Worm (Caenorhabditis elegans) whole organism, mixed stage, embryonic: ENCODE measurements around the gene C01G12.7.

Experiments used
- M03D4.4 ChIP-seq: sonication (generic microtip); optimal IDR thresholded peaks from 2 replicates; lab custom pipeline; 2017; ENCODE audit warnings: mild to moderate bottlenecking, missing genetic modification characterization, missing compliant biosample characterization
- bed-3 ChIP-seq: fragments of 200-800 bp; sonication (Bioruptor generic); optimal IDR thresholded peaks from 3 replicates; lab custom pipeline; 2018; ENCODE audit warnings: mild to moderate bottlenecking, missing genetic modification characterization, moderate library complexity, missing compliant biosample characterization
- blmp-1 ChIP-seq: fragments of 150-350 bp; optimal IDR thresholded peaks from 2 replicates; lab custom pipeline; 2014; ENCODE audit warnings: missing biosample characterization, missing genetic modification characterization
- ceh-39 ChIP-seq: fragments of 150-350 bp; optimal IDR thresholded peaks from 2 replicates; lab custom pipeline; 2014; ENCODE audit warnings: missing biosample characterization, missing genetic modification characterization
- ceh-43 ChIP-seq: fragments of 200-800 bp; sonication (Bioruptor generic); optimal IDR thresholded peaks from 2 replicates; lab custom pipeline; 2018; ENCODE audit warnings: mild to moderate bottlenecking, missing genetic modification characterization, moderate library complexity, missing compliant biosample characterization
- ceh-83 ChIP-seq: fragments of 200-800 bp; sonication (Bioruptor generic); optimal IDR thresholded peaks from 2 replicates; lab custom pipeline; 2018; ENCODE audit warnings: mild to moderate bottlenecking, missing genetic modification characterization, missing compliant biosample characterization
- ces-1 ChIP-seq: fragments of 150-350 bp; optimal IDR thresholded peaks from 2 replicates; lab custom pipeline; 2014; ENCODE audit warnings: missing biosample characterization, missing genetic modification reagents, missing genetic modification characterization
- cnd-1 ChIP-seq: fragments of 200-800 bp; sonication (Bioruptor generic); optimal IDR thresholded peaks from 2 replicates; lab custom pipeline; 2018; ENCODE audit warnings: mild to moderate bottlenecking, missing genetic modification characterization, missing compliant biosample characterization
- drap-1 ChIP-seq: fragments of 200-800 bp; sonication (Bioruptor generic); optimal IDR thresholded peaks from 3 replicates; lab custom pipeline; 2018; ENCODE audit warnings: mild to moderate bottlenecking, missing genetic modification characterization, missing compliant biosample characterization
- elt-1 ChIP-seq: sonication (generic microtip); optimal IDR thresholded peaks from 2 replicates; lab custom pipeline; 2017; ENCODE audit warnings: missing genetic modification characterization, mild to moderate bottlenecking, missing compliant biosample characterization, antibody characterized with exemption, moderate library complexity, borderline replicate concordance; ENCODE audit not compliant: insufficient read depth
- elt-3 ChIP-seq: fragments of 150-350 bp; optimal IDR thresholded peaks from 2 replicates; lab custom pipeline; 2014; ENCODE audit warnings: missing biosample characterization, missing genetic modification characterization
- flh-1 ChIP-seq: fragments of 200-800 bp; sonication (Bioruptor generic); optimal IDR thresholded peaks from 2 replicates; lab custom pipeline; 2018; ENCODE audit warnings: mild to moderate bottlenecking, missing genetic modification characterization, moderate library complexity, missing compliant biosample characterization
- ham-2 ChIP-seq: fragments of 200-800 bp; sonication (Bioruptor generic); optimal IDR thresholded peaks from 2 replicates; lab custom pipeline; 2018; ENCODE audit warnings: mild to moderate bottlenecking, missing genetic modification characterization, missing compliant biosample characterization
- hlh-1 ChIP-seq: fragments of 150-350 bp; optimal IDR thresholded peaks from 2 replicates; lab custom pipeline; 2014; ENCODE audit warnings: missing biosample characterization, missing genetic modification reagents, missing genetic modification characterization
- lin-13 ChIP-seq: fragments of 150-350 bp; optimal IDR thresholded peaks from 2 replicates; lab custom pipeline; 2014; ENCODE audit warnings: missing biosample characterization, missing genetic modification characterization
- lsy-2 ChIP-seq: fragments of 150-350 bp; optimal IDR thresholded peaks from 2 replicates; lab custom pipeline; 2014; ENCODE audit warnings: missing biosample characterization, missing genetic modification characterization
- mab-5 ChIP-seq: fragments of 150-350 bp; optimal IDR thresholded peaks from 2 replicates; lab custom pipeline; 2014; ENCODE audit warnings: missing biosample characterization, missing genetic modification characterization
- mep-1 ChIP-seq: fragments of 150-350 bp; optimal IDR thresholded peaks from 2 replicates; lab custom pipeline; 2017; ENCODE audit warnings: missing biosample characterization, missing genetic modification reagents, missing genetic modification characterization, inconsistent platforms
- mls-2 ChIP-seq: sonication (generic microtip); optimal IDR thresholded peaks from 2 replicates; lab custom pipeline; 2016; ENCODE audit warnings: mild to moderate bottlenecking, missing genetic modification characterization, moderate library complexity, missing compliant biosample characterization
- nhr-12 ChIP-seq: fragments of 150-350 bp; optimal IDR thresholded peaks from 2 replicates; lab custom pipeline; 2014; ENCODE audit warnings: missing biosample characterization, missing genetic modification characterization
- nhr-237 ChIP-seq: fragments of 150-350 bp; optimal IDR thresholded peaks from 2 replicates; lab custom pipeline; 2014; ENCODE audit warnings: missing biosample characterization, missing genetic modification characterization
- nhr-76 ChIP-seq: sonication (generic microtip); optimal IDR thresholded peaks from 2 replicates; lab custom pipeline; 2017; ENCODE audit warnings: missing biosample characterization, missing genetic modification characterization
- sem-2 ChIP-seq: fragments of 200-800 bp; sonication (Bioruptor generic); optimal IDR thresholded peaks from 2 replicates; lab custom pipeline; 2018; ENCODE audit warnings: mild to moderate bottlenecking, missing genetic modification characterization, missing compliant biosample characterization
- sptf-1 ChIP-seq: sonication (generic microtip); optimal IDR thresholded peaks from 2 replicates; lab custom pipeline; 2017; ENCODE audit warnings: mild to moderate bottlenecking, missing genetic modification characterization, moderate library complexity, missing compliant biosample characterization
- unc-120 ChIP-seq: sonication (generic microtip); optimal IDR thresholded peaks from 2 replicates; lab custom pipeline; 2017; ENCODE audit warnings: missing genetic modification characterization, missing compliant biosample characterization; ENCODE audit not compliant: poor library complexity, severe bottlenecking
- unc-39 ChIP-seq: fragments of 150-350 bp; optimal IDR thresholded peaks from 2 replicates; lab custom pipeline; 2014; ENCODE audit warnings: missing biosample characterization, missing genetic modification characterization
- unc-62 ChIP-seq: fragments of 150-350 bp; optimal IDR thresholded peaks from 2 replicates; lab custom pipeline; 2014; ENCODE audit warnings: missing biosample characterization, missing genetic modification reagents, missing genetic modification characterization
- zip-8 ChIP-seq: fragments of 150-350 bp; optimal IDR thresholded peaks from 2 replicates; lab custom pipeline; 2014; ENCODE audit warnings: missing biosample characterization, missing genetic modification characterization
- ztf-11 ChIP-seq: fragments of 150-350 bp; optimal IDR thresholded peaks from 2 replicates; lab custom pipeline; 2014; ENCODE audit warnings: missing biosample characterization, missing genetic modification characterization

The C01G12.7 gene

ce11 chrII:14632823-14633222, 41.1 kb upstream of the C01G12.7 start, which contains the start of gene C38C6.3:
Gene C38C6.3, plus strand, starts transcription at chrII:14633123.
- TF ChIP-seq flh-1 (no peak), ces-1 (no peak), elt-3 (tag; lab: Kevin White, UChicago) (no peak), ham-2 (GFP tag; lab: Kevin White, UChicago) (no peak), elt-1 (tag; lab: Kevin White, UChicago) (no peak), ceh-43 (GFP tag; lab: Kevin White, UChicago) (no peak)

ce11 chrII:14627330-14627729, 35.6 kb upstream of the C01G12.7 start, which contains the start of gene tag-297:
Gene tag-297, plus strand, starts transcription at chrII:14627630.
- TF ChIP-seq drap-1 (GFP tag; lab: Kevin White, UChicago) (no peak), sptf-1 (tag; lab: Kevin White, UChicago) (no peak), mab-5 (no peak), sem-2 (GFP tag; lab: Kevin White, UChicago) (no peak), nhr-76 (tag; lab: Kevin White, UChicago) (no peak), unc-39 (tag; lab: Kevin White, UChicago) (no peak), unc-120 (tag; lab: Kevin White, UChicago) (no peak), flh-1 (no peak), ceh-83 (GFP tag; lab: Kevin White, UChicago) (no peak), zip-8 (tag; lab: Kevin White, UChicago) (no peak)

- no peak for TF ChIP-seq elt-3 (tag; lab: Kevin White, UChicago)
- peak; percentile 7 for TF ChIP-seq blmp-1 (tag; lab: Kevin White, UChicago)
- no peak for TF ChIP-seq ceh-83 (GFP tag; lab: Kevin White, UChicago)
- no peak for TF ChIP-seq nhr-237 (tag; lab: Kevin White, UChicago)
Observed at ce11 chrII:14626883-14627282, 35.2 kb upstream of the C01G12.7 start.

DNA sequence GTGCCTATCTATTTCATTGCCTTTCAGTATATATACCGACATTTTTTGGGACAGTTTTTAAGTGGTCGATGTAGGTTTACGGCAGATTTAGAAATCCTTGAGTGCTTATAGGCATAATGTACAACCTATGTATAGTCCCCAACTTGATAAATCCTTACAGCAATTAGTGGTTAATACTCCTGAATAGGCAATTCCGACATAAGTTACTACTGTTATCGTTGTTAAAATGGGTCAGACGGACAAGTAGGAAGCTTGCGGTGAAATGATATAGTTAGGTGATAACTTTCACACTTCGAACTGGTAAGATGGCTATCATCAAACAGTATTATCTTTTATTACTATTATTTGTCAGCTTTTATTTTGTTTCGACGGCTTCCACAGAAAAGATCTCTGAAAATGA, 31.1 kb upstream of the C01G12.7 start, which contains the start of gene mltn-10:
Gene mltn-10 (plus strand): TSS at position 301 of the 400 bp plus-strand sequence.
- TF ChIP-seq M03D4.4 (no peak), drap-1 (GFP tag; lab: Kevin White, UChicago) (no peak)

DNA sequence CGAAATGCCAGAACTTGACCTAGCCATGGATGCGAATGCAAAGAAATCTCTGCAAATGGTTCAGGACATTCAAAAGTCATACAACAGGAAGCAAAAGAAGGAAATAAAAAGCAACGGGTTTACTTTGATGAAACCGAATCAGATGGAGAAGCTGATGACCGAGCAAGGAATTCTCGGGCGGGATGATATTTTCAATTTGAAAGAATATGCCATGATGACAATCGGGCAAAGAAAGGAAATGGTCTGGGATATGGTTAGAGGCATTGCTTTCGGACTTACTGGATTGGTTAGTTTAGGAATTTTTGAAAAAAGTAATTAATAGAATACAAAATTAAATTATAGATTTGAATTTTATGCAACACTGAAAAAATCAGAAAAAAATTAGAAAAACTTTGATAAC, 29.0 kb upstream of the C01G12.7 start:
- TF ChIP-seq M03D4.4 (no peak), lin-13 (tag; lab: Kevin White, UChicago) (no peak), mep-1 (tag; lab: Kevin White, UChicago) (no peak)

ce11 chrII:14619806-14620205, 28.1 kb upstream of the C01G12.7 start:
- TF ChIP-seq blmp-1 (tag; lab: Kevin White, UChicago) (no peak), lsy-2 (tag; lab: Kevin White, UChicago) (no peak), elt-1 (tag; lab: Kevin White, UChicago) (no peak), ceh-39 (no peak), unc-62 (no peak), cnd-1 (no peak), nhr-12 (no peak), bed-3 (GFP tag; lab: Kevin White, UChicago) (no peak), zip-8 (tag; lab: Kevin White, UChicago) (no peak), ham-2 (GFP tag; lab: Kevin White, UChicago) (no peak), mls-2 (no peak), lin-13 (tag; lab: Kevin White, UChicago) (no peak), hlh-1 (tag; lab: Kevin White, UChicago) (no peak), ztf-11 (tag; lab: Kevin White, UChicago) (no peak), sem-2 (GFP tag; lab: Kevin White, UChicago) (no peak), ceh-43 (GFP tag; lab: Kevin White, UChicago) (no peak), unc-120 (tag; lab: Kevin White, UChicago) (no peak)
- TF ChIP-seq, all 35 proteins: peak for 0
